Fruit fly (Drosophila melanogaster) whole organism, wandering third instar larva: ENCODE measurements around the gene CG14969.
A peak's percentile ranks its signal among the peaks of the same experiment; 100 is the strongest.

Source experiments
- Abd-B ChIP-seq: fragments of >200 bp; optimal IDR thresholded peaks from 2 replicates; lab custom pipeline; 2017; ENCODE audit warnings: missing biosample characterization, missing genetic modification characterization
- CG32264 ChIP-seq: fragments of 200-800 bp; sonication (Bioruptor generic); optimal IDR thresholded peaks from 2 replicates; lab custom pipeline; 2016; ENCODE audit warnings: missing biosample characterization, missing genetic modification characterization
- CG9705 ChIP-seq: fragments of 200-800 bp; sonication (Bioruptor generic); optimal IDR thresholded peaks from 2 replicates; lab custom pipeline; 2018; ENCODE audit warnings: missing biosample characterization, mild to moderate bottlenecking, missing genetic modification characterization
- CrebA ChIP-seq: fragments of 200-800 bp; sonication (Bioruptor generic); optimal IDR thresholded peaks from 2 replicates; lab custom pipeline; 2016; ENCODE audit warnings: missing biosample characterization, mild to moderate bottlenecking, missing genetic modification characterization, borderline replicate concordance
- Dif ChIP-seq: fragments of 200-275, 200-300 bp; sonication (Bioruptor generic); optimal IDR thresholded peaks from 2 replicates; lab custom pipeline; 2018; ENCODE audit warnings: missing biosample characterization, missing genetic modification characterization; ENCODE audit not compliant: partially characterized antibody
- GATAd ChIP-seq: sonication (Bioruptor generic); optimal IDR thresholded peaks from 2 replicates; lab custom pipeline; 2016; ENCODE audit warnings: missing biosample characterization, missing genetic modification characterization
- HLH106 ChIP-seq: fragments of 200-800 bp; optimal IDR thresholded peaks from 3 replicates; lab custom pipeline; 2019; ENCODE audit warnings: missing biosample characterization, mild to moderate bottlenecking, missing genetic modification characterization, moderate library complexity
- Hnf4 ChIP-seq: fragments of 200-800 bp; sonication (Bioruptor generic); optimal IDR thresholded peaks from 2 replicates; lab custom pipeline; 2016; ENCODE audit warnings: missing biosample characterization, mild to moderate bottlenecking, missing genetic modification characterization
- Hr78 ChIP-seq: fragments of >200 bp; optimal IDR thresholded peaks from 2 replicates; lab custom pipeline; 2017; ENCODE audit warnings: missing biosample characterization, missing genetic modification characterization
- Hr83 ChIP-seq: fragments of 200-300 bp; sonication (Bioruptor generic); optimal IDR thresholded peaks from 2 replicates; lab custom pipeline; 2016; ENCODE audit warnings: missing biosample characterization, mild to moderate bottlenecking, missing genetic modification characterization, moderate library complexity; ENCODE audit not compliant: poor library complexity, severe bottlenecking
- Jra ChIP-seq: sonication (Bioruptor generic); optimal IDR thresholded peaks from 2 replicates; lab custom pipeline; 2016; ENCODE audit warnings: missing biosample characterization, missing genetic modification characterization
- Mio ChIP-seq: sonication (Bioruptor generic); optimal IDR thresholded peaks from 2 replicates; lab custom pipeline; 2016; ENCODE audit warnings: missing biosample characterization, missing genetic modification characterization
- Myc ChIP-seq: fragments of >200 bp; optimal IDR thresholded peaks from 2 replicates; lab custom pipeline; 2017
- N ChIP-seq: fragments of >200 bp; optimal IDR thresholded peaks from 2 replicates; lab custom pipeline; 2018; ENCODE audit warnings: missing biosample characterization, missing external identifiers, missing genetic modification characterization
- OdsH ChIP-seq: fragments of 200-800 bp; sonication (Bioruptor generic); optimal IDR thresholded peaks from 2 replicates; lab custom pipeline; 2016; ENCODE audit warnings: missing biosample characterization, mild to moderate bottlenecking, missing genetic modification characterization
- Rel ChIP-seq, 2 experiments: fragments of 200-800 bp; sonication (Bioruptor generic) in 1 of 2; optimal IDR thresholded peaks; 2 replicates in 1 of 2; 3 replicates in 1 of 2; lab custom pipeline; 2016 to 2019; ENCODE audit warnings: mild to moderate bottlenecking in 2 of 2, missing biosample characterization in 2 of 2, missing genetic modification characterization in 2 of 2, moderate library complexity in 1 of 2
- Sp1 ChIP-seq: fragments of 200-800 bp; sonication (Bioruptor generic); optimal IDR thresholded peaks from 3 replicates; lab custom pipeline; 2019; ENCODE audit warnings: missing biosample characterization, mild to moderate bottlenecking, missing genetic modification characterization, moderate library complexity
- Vsx2 ChIP-seq: fragments of 200-300, 225-300 bp; sonication (Bioruptor generic); optimal IDR thresholded peaks from 2 replicates; lab custom pipeline; 2018; ENCODE audit warnings: missing biosample characterization, missing genetic modification characterization; ENCODE audit not compliant: partially characterized antibody
- br ChIP-seq: fragments of 200-800 bp; sonication (Bioruptor generic); optimal IDR thresholded peaks from 2 replicates; lab custom pipeline; 2016; ENCODE audit warnings: missing biosample characterization, missing genetic modification characterization
- brk ChIP-seq: fragments of 200-800 bp; sonication (Bioruptor generic); optimal IDR thresholded peaks from 2 replicates; lab custom pipeline; 2016; ENCODE audit warnings: missing biosample characterization, mild to moderate bottlenecking, missing genetic modification characterization
- dl ChIP-seq, 2 experiments: fragments of 175-275, 200-275 bp in 1 of 2; fragments of 200-275 bp in 1 of 2; sonication (Bioruptor generic); optimal IDR thresholded peaks; lab custom pipeline; 2018; ENCODE audit warnings: mild to moderate bottlenecking in 2 of 2, missing biosample characterization in 2 of 2, missing genetic modification characterization in 2 of 2, moderate library complexity in 2 of 2; ENCODE audit not compliant: partially characterized antibody in 2 of 2, insufficient read depth in 1 of 2
- dmrt93B ChIP-seq: fragments of 200-800 bp; sonication (Bioruptor generic); optimal IDR thresholded peaks from 2 replicates; lab custom pipeline; 2018; ENCODE audit warnings: missing biosample characterization, mild to moderate bottlenecking, missing genetic modification characterization
- dsf ChIP-seq: sonication (Bioruptor generic); optimal IDR thresholded peaks from 2 replicates; lab custom pipeline; 2016; ENCODE audit warnings: missing biosample characterization, missing genetic modification characterization, borderline replicate concordance
- ey ChIP-seq: fragments of 200-800 bp; sonication (Bioruptor generic); optimal IDR thresholded peaks from 2 replicates; lab custom pipeline; 2016; ENCODE audit warnings: missing biosample characterization, missing genetic modification characterization
- foxo ChIP-seq, 2 experiments: fragments of 200-800 bp; sonication (Bioruptor generic); optimal IDR thresholded peaks; 2 replicates in 1 of 2; 3 replicates in 1 of 2; lab custom pipeline; 2016 to 2017; ENCODE audit warnings: missing biosample characterization in 2 of 2, missing genetic modification characterization in 2 of 2
- fru ChIP-seq: fragments of 200-800 bp; sonication (Bioruptor generic); optimal IDR thresholded peaks from 3 replicates; lab custom pipeline; 2016; ENCODE audit warnings: missing biosample characterization, mild to moderate bottlenecking, missing genetic modification characterization
- h ChIP-seq: fragments of 200-800 bp; sonication (Bioruptor generic); optimal IDR thresholded peaks from 3 replicates; lab custom pipeline; 2016; ENCODE audit warnings: missing biosample characterization, mild to moderate bottlenecking, missing genetic modification characterization
- jim ChIP-seq: fragments of 175-275, 200-325 bp; sonication (Bioruptor generic); optimal IDR thresholded peaks from 2 replicates; lab custom pipeline; 2016; ENCODE audit warnings: missing biosample characterization, mild to moderate bottlenecking, missing genetic modification characterization
- lola ChIP-seq: fragments of >200 bp; optimal IDR thresholded peaks from 2 replicates; lab custom pipeline; 2017; ENCODE audit warnings: missing biosample characterization, missing genetic modification characterization
- pan ChIP-seq: fragments of >200 bp; optimal IDR thresholded peaks from 2 replicates; lab custom pipeline; 2017
- psq ChIP-seq: fragments of 200-800 bp; sonication (Bioruptor generic); optimal IDR thresholded peaks from 3 replicates; lab custom pipeline; 2017; ENCODE audit warnings: missing biosample characterization, mild to moderate bottlenecking, missing genetic modification characterization, moderate library complexity
- rgr ChIP-seq: fragments of 200-800 bp; sonication (Bioruptor generic); optimal IDR thresholded peaks from 3 replicates; lab custom pipeline; 2016; ENCODE audit warnings: missing biosample characterization, mild to moderate bottlenecking, missing genetic modification characterization
- sage ChIP-seq: fragments of 200-800 bp; sonication (Bioruptor generic); optimal IDR thresholded peaks from 2 replicates; lab custom pipeline; 2016; ENCODE audit warnings: missing biosample characterization, mild to moderate bottlenecking, missing genetic modification characterization
- sv ChIP-seq: fragments of 200-800 bp; sonication (Bioruptor generic); optimal IDR thresholded peaks from 3 replicates; lab custom pipeline; 2016; ENCODE audit warnings: missing biosample characterization, missing genetic modification characterization
- tai ChIP-seq: sonication (Bioruptor generic); optimal IDR thresholded peaks from 2 replicates; lab custom pipeline; 2016; ENCODE audit warnings: missing biosample characterization, missing genetic modification characterization
- usp ChIP-seq: fragments of >200 bp; optimal IDR thresholded peaks from 2 replicates; lab custom pipeline; 2017; ENCODE audit warnings: missing biosample characterization, missing genetic modification characterization
- woc ChIP-seq: sonication (Bioruptor generic); optimal IDR thresholded peaks from 2 replicates; lab custom pipeline; 2016; ENCODE audit warnings: missing biosample characterization, mild to moderate bottlenecking, missing genetic modification characterization

Gene CG14969

dm6 chr3L:3300345-3300744 lies 34.4 kb downstream of the CG14969 start:
- TF ChIP-seq psq (GFP tag; lab: Kevin White, UChicago) (peak; percentile 20), Sp1 (peak; percentile 47), Dif (GFP tag; lab: Kevin White, UChicago) (no peak), Jra (GFP tag; lab: Kevin White, UChicago) (no peak), fru (GFP tag; lab: Kevin White, UChicago) (peak; percentile 31), Myc (no peak), woc (GFP tag; lab: Kevin White, UChicago) (peak; percentile 52), HLH106 (peak; percentile 63), br (peak; percentile 41), lola (GFP tag; lab: Kevin White, UChicago) (no peak), sv (GFP tag; lab: Kevin White, UChicago) (peak; percentile 25), OdsH (GFP tag; lab: Kevin White, UChicago) (peak; percentile 49), Vsx2 (GFP tag; lab: Kevin White, UChicago) (no peak), CG32264 (GFP tag; lab: Kevin White, UChicago) (peak; percentile 42), rgr (GFP tag; lab: Kevin White, UChicago) (no peak), Abd-B (GFP tag; lab: Kevin White, UChicago) (no peak), h (peak; percentile 83), Mio (GFP tag; lab: Kevin White, UChicago) (no peak), Hr78 (GFP tag; lab: Kevin White, UChicago) (no peak), Rel (GFP tag; optimal IDR thresholded peaks at IDR 0.05; lab: Kevin White, UChicago) (no peak), Rel (tag; optimal IDR thresholded peaks at IDR 0.05; lab: Kevin White, UChicago) (no peak), foxo (GFP tag; optimal IDR thresholded peaks at IDR 0.05; lab: Kevin White, UChicago) (peak in 1 of 2 experiments; percentile 48), CrebA (GFP tag; lab: Kevin White, UChicago) (no peak), ey (peak; percentile 50), dmrt93B (GFP tag; lab: Kevin White, UChicago) (peak; percentile 38), pan (lab: Kevin White, UChicago) (no peak), sage (GFP tag; lab: Kevin White, UChicago) (peak; percentile 17)

DNA sequence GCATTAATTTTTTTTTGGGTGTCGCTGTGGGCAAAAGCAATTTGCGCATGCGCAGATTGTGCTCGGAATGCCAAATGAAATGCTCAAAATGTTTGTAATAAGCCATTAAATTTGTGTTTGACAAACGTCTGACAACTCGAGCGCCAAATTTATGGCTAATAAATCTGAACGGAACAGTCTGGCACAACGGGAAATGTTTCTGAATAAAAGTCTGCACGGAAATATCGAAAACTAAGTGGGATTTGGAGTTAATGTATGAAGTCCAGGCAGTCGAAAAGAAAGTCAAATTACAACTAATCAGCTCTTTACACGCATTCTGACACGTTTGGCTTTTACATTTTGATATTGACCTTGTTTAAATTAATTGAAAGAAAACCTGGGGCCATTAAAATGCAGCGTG lies 43.6 kb downstream of the CG14969 start, which contains the start of gene CG12009:
Gene CG12009, plus strand, starts transcription at position 301 of the 400 bp plus-strand sequence.
- TF ChIP-seq brk (no peak), foxo (GFP tag; optimal IDR thresholded peaks at IDR 0.05; lab: Kevin White, UChicago) (no peak), Dif (GFP tag; lab: Kevin White, UChicago) (no peak), dsf (no peak), HLH106 (no peak), Hr83 (GFP tag; lab: Kevin White, UChicago) (no peak), tai (GFP tag; lab: Kevin White, UChicago) (no peak), CG9705 (no peak), Abd-B (GFP tag; lab: Kevin White, UChicago) (no peak), dl (GFP tag; optimal IDR thresholded peaks at IDR 0.05; lab: Kevin White, UChicago; ENCODE audit: insufficient read depth in 1 of 2, partially characterized antibody in 2 of 2) (no peak), Hr78 (GFP tag; lab: Kevin White, UChicago) (no peak), usp (no peak), Hnf4 (GFP tag; lab: Kevin White, UChicago) (no peak), rgr (GFP tag; lab: Kevin White, UChicago) (no peak)

DNA sequence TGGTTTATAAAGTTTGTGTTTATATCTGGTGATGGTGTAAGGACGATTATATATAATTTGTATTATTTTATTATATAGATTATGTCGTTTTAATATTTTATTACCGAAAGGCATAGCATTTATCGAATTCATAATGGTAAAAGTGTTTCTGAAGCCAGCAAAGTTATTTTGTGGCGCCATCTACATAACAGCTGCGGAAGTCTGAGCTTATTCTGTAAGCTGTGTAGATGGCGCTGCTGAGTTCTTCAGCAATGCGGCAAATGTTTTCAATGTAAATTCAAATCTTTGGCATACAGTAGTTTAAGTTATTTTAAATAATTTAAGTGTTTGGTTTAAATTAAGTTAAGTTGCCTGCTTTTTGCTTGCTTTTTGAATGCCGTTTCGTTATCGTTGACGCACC lies 46.4 kb downstream of the CG14969 start:
- TF ChIP-seq jim (GFP tag; lab: Kevin White, UChicago) (no peak), Myc (peak; percentile 8), HLH106 (peak; percentile 9), foxo (GFP tag; optimal IDR thresholded peaks at IDR 0.05; lab: Kevin White, UChicago) (peak in 1 of 2 experiments; percentile 4)

DNA sequence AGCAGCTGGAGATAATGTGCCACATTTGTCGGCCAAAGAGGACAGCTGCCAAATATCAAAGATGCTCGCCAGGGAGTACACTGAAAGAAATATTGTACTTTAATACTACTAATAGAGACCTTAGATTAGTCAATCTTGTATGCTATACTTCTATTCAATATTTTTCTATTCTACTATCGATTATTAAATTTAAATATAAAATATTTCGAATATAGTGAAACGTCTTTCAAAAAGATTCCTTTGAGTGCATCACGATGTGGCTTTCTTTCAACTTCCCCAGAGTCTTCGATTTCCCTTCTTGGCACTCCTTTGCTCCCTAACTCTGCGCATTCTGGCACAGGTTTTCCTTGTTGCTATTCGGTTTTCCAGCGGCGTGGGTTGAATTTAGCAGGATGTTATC lies 49.9 kb downstream of the CG14969 start:
- TF ChIP-seq dl (GFP tag; optimal IDR thresholded peaks at IDR 0.05; lab: Kevin White, UChicago; ENCODE audit: insufficient read depth in 1 of 2, partially characterized antibody in 2 of 2) = no peak
- TF ChIP-seq Hnf4 (GFP tag; lab: Kevin White, UChicago) = no peak
- TF ChIP-seq N = no peak
- no peak for TF ChIP-seq usp
- no peak for TF ChIP-seq GATAd (GFP tag; lab: Kevin White, UChicago)
- TF ChIP-seq pan (lab: Kevin White, UChicago) = no peak
- no peak for TF ChIP-seq h
- no peak for TF ChIP-seq brk
- TF ChIP-seq Hr83 (GFP tag; lab: Kevin White, UChicago) = no peak
- no peak for TF ChIP-seq psq (GFP tag; lab: Kevin White, UChicago)
- no peak for TF ChIP-seq OdsH (GFP tag; lab: Kevin White, UChicago)
- TF ChIP-seq CrebA (GFP tag; lab: Kevin White, UChicago) = no peak
- TF ChIP-seq Sp1 = no peak
- no peak for TF ChIP-seq HLH106
- TF ChIP-seq CG9705 = no peak
- TF ChIP-seq Hr78 (GFP tag; lab: Kevin White, UChicago) = no peak
- no peak for TF ChIP-seq dmrt93B (GFP tag; lab: Kevin White, UChicago)
